Fruit fly (Drosophila melanogaster) whole organism, prepupa: Measurements from ENCODE around the gene CG11560.

Source experiments
- Blimp-1 ChIP-seq: fragments of 200-800 bp; sonication (Bioruptor generic); optimal IDR thresholded peaks from 3 replicates; lab custom pipeline; 2017; ENCODE audit warnings: missing biosample characterization, missing genetic modification characterization, mild to moderate bottlenecking, moderate library complexity, missing genetic modification reagents
- CG10631 ChIP-seq: fragments of 200-800 bp; sonication (Bioruptor generic); optimal IDR thresholded peaks from 2 replicates; lab custom pipeline; 2016; ENCODE audit warnings: missing biosample characterization, missing genetic modification characterization
- CG11294 ChIP-seq: fragments of 200-800 bp; sonication (Bioruptor generic); IDR thresholded peaks from 2 replicates; pipeline ENCODE4 v1.3.6; 2022; ENCODE audit warnings: missing biosample characterization, missing genetic modification characterization
- CG11902 ChIP-seq: fragments of 200-800 bp; sonication (Bioruptor generic); optimal IDR thresholded peaks from 3 replicates; lab custom pipeline; 2016; ENCODE audit warnings: missing biosample characterization, missing genetic modification characterization
- CG15336 ChIP-seq: fragments of 200-800 bp; sonication (Bioruptor generic); IDR thresholded peaks from 2 replicates; pipeline ENCODE4 v1.3.6; 2022; ENCODE audit warnings: missing biosample characterization, missing genetic modification characterization
- CG1621 ChIP-seq: fragments of 200-800 bp; sonication (Bioruptor generic); optimal IDR thresholded peaks from 3 replicates; lab custom pipeline; 2018; ENCODE audit warnings: missing biosample characterization, mild to moderate bottlenecking, missing genetic modification characterization
- CG3032 ChIP-seq: fragments of 200-800 bp; optimal IDR thresholded peaks from 2 replicates; lab custom pipeline; 2019; ENCODE audit warnings: missing biosample characterization, mild to moderate bottlenecking, missing genetic modification characterization, moderate library complexity
- CG6276 ChIP-seq: fragments of 200-800 bp; sonication (Bioruptor generic); optimal IDR thresholded peaks from 2 replicates; lab custom pipeline; 2017; ENCODE audit warnings: missing biosample characterization, mild to moderate bottlenecking, missing genetic modification characterization
- CG9139 ChIP-seq: fragments of 200-800 bp; sonication (Bioruptor generic); optimal IDR thresholded peaks from 3 replicates; lab custom pipeline; 2017; ENCODE audit warnings: missing biosample characterization, mild to moderate bottlenecking, missing genetic modification characterization
- Eip78C ChIP-seq: fragments of 200-800 bp; sonication (Bioruptor generic); peaks from one replicate; lab custom pipeline; 2016; ENCODE audit warnings: missing biosample characterization, missing genetic modification characterization
- Eip93F ChIP-seq: fragments of 200-800 bp; sonication (Bioruptor generic); optimal IDR thresholded peaks from 2 replicates; lab custom pipeline; 2016; ENCODE audit warnings: missing biosample characterization, mild to moderate bottlenecking, missing genetic modification characterization
- Ets96B ChIP-seq: fragments of 200-800 bp; optimal IDR thresholded peaks from 2 replicates; lab custom pipeline; 2019; ENCODE audit warnings: missing biosample characterization, mild to moderate bottlenecking, missing genetic modification characterization, moderate library complexity
- Gug ChIP-seq: fragments of 200-800 bp; sonication (Bioruptor generic); IDR thresholded peaks from 2 replicates; pipeline ENCODE4 v1.3.6; 2022; ENCODE audit warnings: missing biosample characterization, missing genetic modification characterization
- Hr38 ChIP-seq: sonication (Bioruptor generic); optimal IDR thresholded peaks from 2 replicates; lab custom pipeline; 2016; ENCODE audit warnings: missing biosample characterization, missing genetic modification characterization
- Lpt ChIP-seq: fragments of 200-800 bp; sonication (Bioruptor generic); optimal IDR thresholded peaks from 3 replicates; lab custom pipeline; 2016; ENCODE audit warnings: missing biosample characterization, missing genetic modification characterization
- Met ChIP-seq: fragments of 200-800 bp; sonication (Bioruptor generic); optimal IDR thresholded peaks from 3 replicates; lab custom pipeline; 2016; ENCODE audit warnings: missing biosample characterization, missing genetic modification characterization
- OdsH ChIP-seq: fragments of 200-800 bp; sonication (Bioruptor generic); optimal IDR thresholded peaks from 3 replicates; lab custom pipeline; 2016; ENCODE audit warnings: missing biosample characterization, missing genetic modification characterization
- Sox102F ChIP-seq: fragments of 200-800 bp; sonication (Bioruptor generic); optimal IDR thresholded peaks from 2 replicates; lab custom pipeline; 2016; ENCODE audit warnings: missing biosample characterization, mild to moderate bottlenecking, missing genetic modification characterization
- Sox15 ChIP-seq: fragments of 200-800 bp; sonication (Bioruptor generic); optimal IDR thresholded peaks from 3 replicates; lab custom pipeline; 2016; ENCODE audit warnings: missing biosample characterization, missing genetic modification characterization
- achi ChIP-seq: fragments of 200-800 bp; sonication (Bioruptor generic); optimal IDR thresholded peaks from 3 replicates; lab custom pipeline; 2016; ENCODE audit warnings: missing biosample characterization, missing genetic modification characterization
- cyc ChIP-seq: fragments of 200-800 bp; sonication (Bioruptor generic); optimal IDR thresholded peaks from 3 replicates; lab custom pipeline; 2016; ENCODE audit warnings: missing biosample characterization, missing genetic modification characterization
- dac ChIP-seq: fragments of 200-800 bp; sonication (Bioruptor generic); optimal IDR thresholded peaks from 2 replicates; lab custom pipeline; 2017; ENCODE audit warnings: missing biosample characterization, mild to moderate bottlenecking, missing genetic modification characterization
- dsx ChIP-seq: fragments of 200-800 bp; optimal IDR thresholded peaks from 3 replicates; lab custom pipeline; 2019; ENCODE audit warnings: missing biosample characterization, mild to moderate bottlenecking, missing genetic modification characterization, moderate library complexity; ENCODE audit not compliant: poor library complexity, severe bottlenecking
- eg ChIP-seq: fragments of 200-800 bp; sonication (Bioruptor generic); IDR thresholded peaks from 3 replicates; pipeline ENCODE4 v1.3.6; 2022; ENCODE audit warnings: missing biosample characterization, missing genetic modification characterization
- esn ChIP-seq: fragments of 200-800 bp; sonication (Bioruptor generic); optimal IDR thresholded peaks from 2 replicates; lab custom pipeline; 2016; ENCODE audit warnings: missing biosample characterization, mild to moderate bottlenecking, missing genetic modification characterization, moderate library complexity
- fkh ChIP-seq: fragments of 200-800 bp; sonication (Bioruptor generic); optimal IDR thresholded peaks from 3 replicates; lab custom pipeline; 2017; ENCODE audit warnings: missing biosample characterization, mild to moderate bottlenecking, missing genetic modification characterization, moderate library complexity
- lz ChIP-seq: fragments of 200-800 bp; sonication (Bioruptor generic); optimal IDR thresholded peaks from 3 replicates; lab custom pipeline; 2016; ENCODE audit warnings: missing biosample characterization, missing genetic modification characterization
- net ChIP-seq: fragments of 200-800 bp; sonication (Bioruptor generic); optimal IDR thresholded peaks from 3 replicates; lab custom pipeline; 2016; ENCODE audit warnings: missing biosample characterization, missing genetic modification characterization
- salr ChIP-seq, 2 experiments: fragments of 200-800 bp; sonication (Bioruptor generic); optimal IDR thresholded peaks; 3 replicates each; lab custom pipeline; 2016 to 2018; ENCODE audit warnings: missing biosample characterization in 2 of 2, missing genetic modification characterization in 2 of 2, mild to moderate bottlenecking in 1 of 2
- spab ChIP-seq: fragments of 200-800 bp; sonication (Bioruptor generic); optimal IDR thresholded peaks from 2 replicates; lab custom pipeline; 2017; ENCODE audit warnings: missing biosample characterization, mild to moderate bottlenecking, missing genetic modification characterization, missing genetic modification reagents
- ss ChIP-seq, 2 experiments: fragments of 200-800 bp; sonication (Bioruptor generic); optimal IDR thresholded peaks; 2 replicates in 1 of 2; 3 replicates in 1 of 2; lab custom pipeline; 2017 to 2018; ENCODE audit warnings: mild to moderate bottlenecking in 2 of 2, missing biosample characterization in 2 of 2, missing genetic modification characterization in 2 of 2, moderate library complexity in 1 of 2
- svp ChIP-seq: fragments of 200-800 bp; sonication (Bioruptor generic); peaks from one replicate; lab custom pipeline; 2016; ENCODE audit warnings: missing biosample characterization, missing genetic modification characterization
- topi ChIP-seq: fragments of 200-800 bp; sonication (Bioruptor generic); optimal IDR thresholded peaks from 3 replicates; lab custom pipeline; 2016; ENCODE audit warnings: missing biosample characterization, missing genetic modification characterization

The CG11560 gene

dm6 chr3L:12115103-12115502, 4.7 kb upstream of the CG11560 start (continued):
- no peak for TF ChIP-seq CG6276 (GFP tag; lab: Kevin White, UChicago)
- peak; percentile 87 for TF ChIP-seq Ets96B (tag; lab: Kevin White, UChicago)
- peak; percentile 89 for TF ChIP-seq achi (GFP tag; lab: Kevin White, UChicago)
- peak; percentile 95 for TF ChIP-seq Met
- TF ChIP-seq CG1621, result peak; percentile 89
- TF ChIP-seq spab (GFP tag; lab: Kevin White, UChicago), result peak; percentile 82
- TF ChIP-seq Gug (GFP tag; lab: Robert Waterston, UW), result peak; percentile 67
- TF ChIP-seq svp (GFP tag; lab: Kevin White, UChicago), result peak; percentile 97
- peak; percentile 79 for TF ChIP-seq Blimp-1
- TF ChIP-seq dac (GFP tag; lab: Kevin White, UChicago), result peak; percentile 48
- TF ChIP-seq Hr38 (GFP tag; lab: Kevin White, UChicago), result no peak
- peak; percentile 89 to 90 for TF ChIP-seq ss (GFP tag; optimal IDR thresholded peaks at IDR 0.05; lab: Kevin White, UChicago)

- no peak for TF ChIP-seq eg (GFP tag; lab: Robert Waterston, UW)
- TF ChIP-seq salr (GFP tag; optimal IDR thresholded peaks at IDR 0.05; lab: Kevin White, UChicago), result no peak
- TF ChIP-seq Ets96B (tag; lab: Kevin White, UChicago), result no peak
- TF ChIP-seq dsx (GFP tag; lab: Kevin White, UChicago), result no peak
- TF ChIP-seq CG3032, result peak; percentile 12
- TF ChIP-seq CG9139 (GFP tag; lab: Kevin White, UChicago), result no peak
- TF ChIP-seq cyc (GFP tag; lab: Kevin White, UChicago), result peak; percentile 22
- TF ChIP-seq Eip78C (GFP tag; lab: Kevin White, UChicago), result peak; percentile 21
- TF ChIP-seq lz (GFP tag; lab: Kevin White, UChicago), result peak; percentile 24
- TF ChIP-seq CG10631 (GFP tag; lab: Kevin White, UChicago), result no peak
- no peak for TF ChIP-seq CG15336 (GFP tag; lab: Robert Waterston, UW)
- no peak for TF ChIP-seq Sox102F (GFP tag; lab: Kevin White, UChicago)
- TF ChIP-seq net, result no peak
- no peak for TF ChIP-seq Sox15 (GFP tag; lab: Kevin White, UChicago)
- TF ChIP-seq CG11902 (GFP tag; lab: Kevin White, UChicago), result no peak
- TF ChIP-seq topi, result peak; percentile 8
- TF ChIP-seq Gug (GFP tag; lab: Robert Waterston, UW), result no peak
- no peak for TF ChIP-seq CG11294 (GFP tag; lab: Robert Waterston, UW)
- TF ChIP-seq Lpt (GFP tag; lab: Kevin White, UChicago), result no peak
- TF ChIP-seq fkh (GFP tag; lab: Kevin White, UChicago), result peak; percentile 70
- no peak for TF ChIP-seq OdsH (GFP tag; lab: Kevin White, UChicago)
These were observed 3.7 kb upstream of the CG11560 start, which contains the start of gene vers for dm6 chr3L:12115966-12116735. Gene vers (plus strand): TSS chr3L:12116101.

- no peak for TF ChIP-seq Eip93F (GFP tag; lab: Kevin White, UChicago)
- TF ChIP-seq Eip78C (GFP tag; lab: Kevin White, UChicago), result peak; percentile 46
- peak; percentile 17 for TF ChIP-seq esn (GFP tag; lab: Kevin White, UChicago)
- TF ChIP-seq fkh (GFP tag; lab: Kevin White, UChicago), result peak; percentile 26
- TF ChIP-seq Blimp-1, result no peak
- TF ChIP-seq, all 60 proteins: peak for 3
These were observed 1.7 kb upstream of the CG11560 start, which contains the start of gene ssp for dm6 chr3L:12118156-12118555. Gene ssp (plus strand): TSS chr3L:12118257.

dm6 chr3L:12118631-12119030, 1.2 kb upstream of the CG11560 start:
- TF ChIP-seq svp (GFP tag; lab: Kevin White, UChicago) (peak; percentile 97), Sox15 (GFP tag; lab: Kevin White, UChicago) (no peak)
- TF ChIP-seq, all 60 proteins: peak for 1
